Worm (Caenorhabditis elegans): Measurements from ENCODE around the gene T05G5.5.

- TF ChIP-seq nhr-237 (tag; optimal IDR thresholded peaks at IDR 0.05) (no peak), R02D3.7 (tag; optimal IDR thresholded peaks at IDR 0.05) (no peak), snpc-4 (tag; optimal IDR thresholded peaks at IDR 0.05) (no peak), ceh-28 (tag; optimal IDR thresholded peaks at IDR 0.05) (no peak), nhr-77 (tag; optimal IDR thresholded peaks at IDR 0.05) (no peak), nhr-76 (tag; optimal IDR thresholded peaks at IDR 0.05) (no peak), jun-1 (tag; optimal IDR thresholded peaks at IDR 0.05) (no peak), lin-15B (tag; optimal IDR thresholded peaks at IDR 0.05) (no peak), egl-27 (tag; optimal IDR thresholded peaks at IDR 0.05) (no peak), lim-7 (GFP tag; IDR thresholded peaks at IDR 0.05) (no peak), aly-2 (tag; optimal IDR thresholded peaks at IDR 0.05) (no peak), nhr-25 (tag; optimal IDR thresholded peaks at IDR 0.05; ENCODE audit: borderline replicate concordance, insufficient read depth) (no peak), ama-1 (optimal IDR thresholded peaks at IDR 0.05) (no peak)
Observed at ce11 chrIII:9720191-9720590, 31.0 kb downstream of the T05G5.5 start, which contains the start of gene ncx-7.

All from whole organism, L4 larva.